Fruit fly (Drosophila melanogaster) whole organism, pupa: ENCODE data around the gene eIF3g1.

ENCODE experiments used
- CG12605 ChIP-seq: fragments of 200-800 bp; sonication (Bioruptor generic); IDR thresholded peaks from 2 replicates; pipeline ENCODE4 v1.3.6; 2022; ENCODE audit warnings: missing biosample characterization, missing genetic modification characterization
- CG13204 ChIP-seq: fragments of 200-800 bp; sonication (Bioruptor generic); optimal IDR thresholded peaks from 2 replicates; lab custom pipeline; 2018; ENCODE audit warnings: missing biosample characterization, mild to moderate bottlenecking, missing genetic modification characterization, moderate library complexity
- CG14655 ChIP-seq: fragments of 200-800 bp; sonication (Bioruptor generic); optimal IDR thresholded peaks from 3 replicates; lab custom pipeline; 2017; ENCODE audit warnings: mild to moderate bottlenecking, missing biosample characterization, missing genetic modification reagents, missing genetic modification characterization
- CG15710 ChIP-seq: fragments of 200-800 bp; sonication (Bioruptor generic); optimal IDR thresholded peaks from 2 replicates; lab custom pipeline; 2018; ENCODE audit warnings: missing biosample characterization, mild to moderate bottlenecking, missing genetic modification characterization, moderate library complexity
- CG32121 ChIP-seq: fragments of 200-800 bp; sonication (Bioruptor generic); IDR thresholded peaks from 2 replicates; pipeline ENCODE4 v1.3.6; 2022; ENCODE audit warnings: missing biosample characterization, missing genetic modification characterization
- CG34367 ChIP-seq: fragments of 200-800 bp; sonication (Bioruptor generic); optimal IDR thresholded peaks from 2 replicates; lab custom pipeline; 2018; ENCODE audit warnings: missing biosample characterization, mild to moderate bottlenecking, missing genetic modification characterization
- CG4496 ChIP-seq: fragments of 200-800 bp; sonication (Bioruptor generic); IDR thresholded peaks from 3 replicates; pipeline ENCODE4 v1.3.6; 2022; ENCODE audit warnings: missing biosample characterization, missing genetic modification characterization
- CG8159 ChIP-seq: fragments of 200-800 bp; sonication (Bioruptor generic); optimal IDR thresholded peaks from 3 replicates; lab custom pipeline; 2018; ENCODE audit warnings: missing biosample characterization, mild to moderate bottlenecking, missing genetic modification characterization, moderate library complexity
- CG8301 ChIP-seq: fragments of 200-800 bp; sonication (Bioruptor generic); optimal IDR thresholded peaks from 2 replicates; lab custom pipeline; 2018; ENCODE audit warnings: missing biosample characterization, mild to moderate bottlenecking, missing genetic modification characterization
- CG9948 ChIP-seq: fragments of 200-800 bp; sonication (Bioruptor generic); optimal IDR thresholded peaks from 2 replicates; lab custom pipeline; 2018; ENCODE audit warnings: missing biosample characterization, mild to moderate bottlenecking, missing genetic modification characterization, moderate library complexity
- D1 ChIP-seq: fragments of 200-800 bp; sonication (Bioruptor generic); optimal IDR thresholded peaks from 2 replicates; lab custom pipeline; 2018; ENCODE audit warnings: missing biosample characterization, mild to moderate bottlenecking, missing genetic modification characterization, moderate library complexity
- EcR ChIP-seq: fragments of 200-800 bp; sonication (Bioruptor generic); optimal IDR thresholded peaks from 3 replicates; lab custom pipeline; 2019; ENCODE audit warnings: missing biosample characterization, missing genetic modification characterization, mild to moderate bottlenecking, moderate library complexity, missing genetic modification reagents
- Ets98B ChIP-seq: fragments of 200-800 bp; sonication (Bioruptor generic); IDR thresholded peaks from 2 replicates; pipeline ENCODE4 v1.3.6; 2022; ENCODE audit warnings: missing biosample characterization, missing genetic modification characterization
- Pif1A ChIP-seq: fragments of 200-800 bp; sonication (Bioruptor generic); optimal IDR thresholded peaks from 3 replicates; lab custom pipeline; 2016; ENCODE audit warnings: missing biosample characterization, missing genetic modification characterization
- Pif1B ChIP-seq: fragments of 200-800 bp; sonication (Bioruptor generic); optimal IDR thresholded peaks from 3 replicates; lab custom pipeline; 2016; ENCODE audit warnings: missing biosample characterization, missing genetic modification characterization
- Snoo ChIP-seq: fragments of 200-800 bp; sonication (Bioruptor generic); optimal IDR thresholded peaks from 3 replicates; lab custom pipeline; 2017; ENCODE audit warnings: missing biosample characterization, mild to moderate bottlenecking, missing genetic modification characterization, inconsistent platforms
- fd96Ca ChIP-seq: fragments of 200-800 bp; sonication (Bioruptor generic); IDR thresholded peaks from 3 replicates; pipeline ENCODE4 v1.3.6; 2022; ENCODE audit warnings: missing biosample characterization, missing genetic modification characterization
- gl ChIP-seq: fragments of 200-800 bp; sonication (Bioruptor generic); optimal IDR thresholded peaks from 2 replicates; lab custom pipeline; 2018; ENCODE audit warnings: missing biosample characterization, mild to moderate bottlenecking, missing genetic modification characterization
- rn ChIP-seq: fragments of 200-800 bp; sonication (Bioruptor generic); IDR thresholded peaks from 2 replicates; pipeline ENCODE4 v1.3.6; 2022; ENCODE audit warnings: missing biosample characterization, missing genetic modification characterization

eIF3g1 gene

DNA sequence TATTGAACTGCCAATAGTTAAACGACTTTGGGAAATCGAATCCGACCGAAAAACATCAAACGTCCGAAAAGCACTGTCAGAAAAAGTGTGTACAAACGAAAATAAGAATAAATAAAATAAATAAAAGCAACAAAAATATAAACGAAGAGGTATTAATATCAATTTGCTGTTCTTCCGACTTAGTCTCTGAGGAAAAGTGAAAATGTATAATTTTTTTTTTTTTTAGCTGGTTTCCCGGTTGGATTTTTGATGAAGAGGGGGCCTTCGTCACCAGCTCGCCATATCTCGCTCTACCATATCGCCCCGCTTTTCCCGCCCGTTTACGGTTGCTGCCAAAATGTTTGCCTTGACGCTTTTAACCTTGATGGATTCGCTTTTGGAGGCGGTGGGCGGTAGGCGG, 28.5 kb upstream of the eIF3g1 start:
- TF ChIP-seq D1 (no peak), rn (GFP tag; lab: Robert Waterston, UW) (no peak), CG8159 (tag; lab: Kevin White, UChicago) (no peak), CG8301 (no peak), EcR (no peak), gl (tag; lab: Kevin White, UChicago) (no peak), Pif1A (no peak)

DNA sequence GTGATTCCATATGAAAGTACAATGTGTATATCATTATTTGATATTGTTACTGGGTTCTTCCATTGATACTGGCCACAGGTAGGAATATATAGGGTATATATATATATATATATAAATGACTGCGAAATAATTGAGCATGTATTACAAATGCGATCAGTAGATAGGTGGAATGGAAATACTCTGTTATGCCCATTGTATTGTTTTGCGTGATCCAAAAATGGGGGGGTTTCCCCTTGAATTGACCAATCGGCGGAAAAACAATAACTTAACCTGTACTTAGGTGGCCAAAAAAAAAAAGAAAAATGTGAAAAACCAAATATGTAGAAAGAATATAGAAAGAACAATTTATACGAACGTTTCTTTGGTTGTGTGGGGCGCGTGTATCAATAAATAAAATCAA, 27.8 kb upstream of the eIF3g1 start:
- TF ChIP-seq fd96Ca (GFP tag; lab: Robert Waterston, UW) (no peak), EcR (no peak), Snoo (tag; lab: Kevin White, UChicago) (no peak), CG15710 (tag; lab: Kevin White, UChicago) (no peak), CG14655 (GFP tag; lab: Kevin White, UChicago) (no peak), gl (tag; lab: Kevin White, UChicago) (no peak), Pif1A (no peak), CG9948 (no peak)

dm6 chrX:2636825-2637535, 26.8 kb upstream of the eIF3g1 start:
- TF ChIP-seq rn (GFP tag; lab: Robert Waterston, UW) (no peak), CG4496 (no peak)

DNA sequence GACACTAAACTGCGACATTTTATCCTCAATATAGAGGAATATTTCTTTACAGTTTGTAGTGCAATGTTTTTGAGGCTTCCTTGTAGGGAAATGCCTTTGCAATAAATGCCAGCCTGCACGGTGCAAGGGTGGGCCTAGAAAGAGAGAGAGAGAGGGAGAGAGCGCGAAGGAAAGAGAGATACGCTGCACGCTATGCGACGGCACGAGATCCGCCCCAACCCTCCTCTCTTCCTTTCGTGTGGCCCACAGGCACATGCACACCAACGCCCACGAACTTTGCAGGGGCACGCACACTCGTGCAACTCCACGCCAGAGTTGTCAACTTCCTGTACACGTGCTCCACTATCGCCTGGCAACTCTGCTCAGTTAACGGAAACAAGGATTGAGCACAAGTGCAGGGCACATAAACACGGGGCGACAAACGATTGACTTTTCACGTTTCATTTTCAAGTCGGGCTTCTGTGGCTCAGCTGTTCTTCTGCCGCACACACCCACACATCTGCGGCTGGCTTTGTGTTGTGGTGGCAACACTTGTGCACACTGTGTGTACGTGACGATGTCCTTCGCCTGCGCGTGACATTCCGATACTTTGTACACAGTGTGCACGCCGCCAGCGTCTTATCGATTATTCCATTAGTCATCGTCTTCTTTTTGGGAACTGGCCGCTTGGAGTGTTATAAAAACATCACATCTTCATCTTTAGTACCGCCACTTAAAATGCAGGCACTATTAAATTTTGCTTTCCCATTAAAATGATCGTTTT, 26.0 kb upstream of the eIF3g1 start:
- peak; percentile 1 for TF ChIP-seq CG13204 (GFP tag; lab: Kevin White, UChicago)
- no peak for TF ChIP-seq Pif1A
- TF ChIP-seq Snoo (tag; lab: Kevin White, UChicago): no peak
- peak; percentile 33; the same call in 1 of the 3 replicates for TF ChIP-seq fd96Ca (GFP tag; lab: Robert Waterston, UW)
- TF ChIP-seq CG15710 (tag; lab: Kevin White, UChicago): no peak
- no peak for TF ChIP-seq CG14655 (GFP tag; lab: Kevin White, UChicago)
- TF ChIP-seq D1: no peak
- TF ChIP-seq CG4496: no peak
- TF ChIP-seq CG9948: no peak
- no peak for TF ChIP-seq CG8301
- TF ChIP-seq CG12605 (GFP tag; lab: Robert Waterston, UW): no peak
- TF ChIP-seq CG8159 (tag; lab: Kevin White, UChicago): no peak
- no peak for TF ChIP-seq CG32121 (GFP tag; lab: Robert Waterston, UW)

DNA sequence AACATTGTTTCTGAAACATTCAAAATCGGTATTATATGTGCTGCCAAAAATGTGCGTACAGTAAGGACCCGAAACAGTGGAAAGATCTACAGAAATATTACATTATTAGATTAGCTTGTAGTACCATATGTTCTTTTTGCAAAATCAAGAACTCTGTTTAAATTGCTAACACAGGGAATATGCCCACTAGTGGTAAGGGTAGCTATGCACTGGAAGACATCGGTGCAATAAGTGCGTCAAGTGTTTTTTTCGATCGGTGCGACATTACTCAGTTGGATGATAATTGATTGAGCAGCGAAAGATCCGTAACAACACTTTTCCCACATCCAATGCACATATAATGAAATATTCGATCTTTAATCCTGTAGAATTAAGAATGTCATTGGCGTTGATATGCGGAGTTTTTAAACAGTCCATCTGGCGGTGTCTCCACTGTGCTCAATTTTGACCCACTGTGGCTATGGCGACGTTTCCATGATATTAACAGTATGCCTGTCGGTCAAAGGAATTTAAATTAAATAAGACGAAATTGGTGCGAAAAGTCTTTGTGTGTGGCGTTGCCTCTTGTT, 25.0 kb upstream of the eIF3g1 start:
- TF ChIP-seq Pif1B (GFP tag; lab: Kevin White, UChicago) (no peak), fd96Ca (GFP tag; lab: Robert Waterston, UW) (0 out of 3 replicates have a peak, but pooled peaks have one; percentile 26), CG8301 (peak; percentile 25), CG15710 (tag; lab: Kevin White, UChicago) (peak; percentile 17), Ets98B (0 out of 2 replicates have a peak, but pooled peaks have one; percentile 15)
- TF ChIP-seq, all 21 proteins: peak for 4

DNA sequence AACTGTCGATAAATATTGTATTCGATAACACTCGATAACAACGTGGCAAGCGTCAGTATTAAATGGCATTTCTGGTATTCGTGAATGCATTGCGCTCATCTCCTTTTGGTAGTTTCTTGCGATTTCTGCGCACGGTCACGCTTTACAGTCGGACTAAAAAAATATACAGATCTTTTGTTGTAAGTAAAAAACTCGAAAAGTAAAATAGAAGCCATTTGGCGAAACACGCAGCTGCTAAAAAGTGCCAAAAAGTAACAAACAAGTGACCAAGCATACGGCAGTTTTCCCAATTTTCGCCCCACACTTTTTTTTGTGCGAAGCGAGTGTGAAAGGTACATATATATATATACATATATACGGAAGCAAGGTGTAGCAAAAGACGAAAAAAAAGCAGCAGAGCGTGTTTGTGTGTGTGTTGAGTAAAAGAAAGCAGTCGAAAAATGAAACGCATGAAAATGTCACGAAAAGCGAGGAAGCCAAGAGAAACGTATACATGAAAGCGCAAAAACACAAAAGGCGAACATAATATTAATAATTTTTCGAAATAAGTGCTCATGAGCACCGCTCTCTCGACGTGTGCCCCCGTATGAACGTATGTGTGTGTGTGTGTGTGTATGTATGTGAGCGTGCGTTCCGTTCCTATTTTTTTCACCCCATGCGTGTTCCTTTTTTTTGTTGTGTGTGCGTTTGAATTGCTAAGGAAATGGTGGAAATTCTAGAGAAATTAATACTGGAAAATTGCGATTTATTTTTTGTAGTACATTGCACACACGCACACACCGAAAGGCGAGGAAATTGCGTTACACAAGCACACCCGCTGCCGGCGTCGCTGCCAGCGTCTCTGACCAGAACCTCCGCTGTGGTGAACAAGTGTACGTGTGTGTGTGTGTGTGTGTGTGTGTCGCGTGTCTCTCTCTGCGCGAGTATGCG, 24.0 kb upstream of the eIF3g1 start, which contains the start of gene sgg:
Gene sgg (plus strand): TSS at position 106 of the 930 bp plus-strand sequence.
- no peak for TF ChIP-seq D1
- no peak for TF ChIP-seq CG13204 (GFP tag; lab: Kevin White, UChicago)
- TF ChIP-seq CG34367: no peak
- no peak for TF ChIP-seq CG9948
- no peak for TF ChIP-seq CG4496
- no peak for TF ChIP-seq CG15710 (tag; lab: Kevin White, UChicago)
- no peak for TF ChIP-seq gl (tag; lab: Kevin White, UChicago)
- no peak for TF ChIP-seq EcR
- no peak for TF ChIP-seq CG12605 (GFP tag; lab: Robert Waterston, UW)
- no peak for TF ChIP-seq Pif1A
- no peak for TF ChIP-seq Snoo (tag; lab: Kevin White, UChicago)

dm6 chrX:2625009-2625408, 14.9 kb upstream of the eIF3g1 start:
- TF ChIP-seq gl (tag; lab: Kevin White, UChicago) (no peak), rn (GFP tag; lab: Robert Waterston, UW) (no peak)
